Worm (Caenorhabditis elegans): Measurements from ENCODE around the gene gsto-3.
A peak's percentile ranks its signal among the peaks of the same experiment; 100 is the strongest.

Gene gsto-3

DNA sequence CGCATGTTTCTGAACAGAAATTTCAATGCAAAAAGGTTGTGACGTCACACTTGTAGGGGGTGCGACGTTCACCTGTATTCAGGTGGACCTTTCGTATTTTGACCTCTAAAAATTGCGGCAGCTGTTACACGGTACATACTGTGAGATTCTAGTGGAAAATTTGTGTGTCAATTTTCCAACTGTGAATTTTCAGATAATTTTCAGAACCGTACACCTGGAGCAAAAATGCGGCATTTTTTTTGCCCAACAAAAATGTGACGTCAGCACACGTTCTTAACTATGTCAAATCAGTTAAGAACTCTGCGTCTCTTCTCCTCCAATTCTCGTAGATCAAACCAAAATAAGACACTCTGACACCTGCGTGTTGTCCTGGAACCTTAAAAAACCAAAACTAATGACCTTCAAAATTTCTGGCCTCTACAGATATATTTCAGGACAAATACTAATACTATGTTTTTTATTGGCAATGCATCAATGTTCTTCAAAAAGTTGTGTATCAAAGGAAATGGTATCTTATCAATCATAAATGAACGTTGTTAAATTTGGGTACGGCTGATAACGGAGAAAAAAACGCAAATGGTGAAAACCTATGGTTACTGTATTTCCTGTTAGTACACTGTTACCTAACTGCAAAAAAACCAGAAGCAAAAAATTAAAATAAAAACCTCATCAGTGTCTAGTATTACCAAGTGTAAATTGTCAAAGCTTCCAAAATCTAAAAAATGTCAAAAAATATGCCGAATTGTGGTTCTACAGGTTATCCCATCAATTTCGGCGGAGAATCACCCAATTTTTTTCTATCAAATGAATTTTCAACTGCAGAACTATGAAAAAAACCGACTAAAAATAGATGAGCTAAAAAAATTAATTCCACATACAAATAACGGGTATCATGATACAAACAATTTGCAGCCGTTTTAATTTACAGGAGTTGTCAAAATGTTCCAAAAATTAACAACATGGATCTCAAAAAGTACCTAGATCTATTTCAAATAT lies 23.9 kb downstream of the gsto-3 start:
- TF ChIP-seq nhr-43 (tag; optimal IDR thresholded peaks at IDR 0.05; ENCODE audit: poor library complexity, severe bottlenecking) = peak; percentile 13
- no peak for TF ChIP-seq ztf-4 (tag; optimal IDR thresholded peaks at IDR 0.05)
- peak; percentile 84 for TF ChIP-seq elt-2 (tag; optimal IDR thresholded peaks at IDR 0.05)
- peak; percentile 15 for TF ChIP-seq pqm-1 (tag; optimal IDR thresholded peaks at IDR 0.05)
- TF ChIP-seq fkh-2 (tag; optimal IDR thresholded peaks at IDR 0.05) = no peak
- TF ChIP-seq ama-1 (optimal IDR thresholded peaks at IDR 0.05) = peak; percentile 57
- no peak for TF ChIP-seq mdl-1 (tag; optimal IDR thresholded peaks at IDR 0.05)
- no peak for TF ChIP-seq eor-1 (tag; optimal IDR thresholded peaks at IDR 0.05)
- no peak for TF ChIP-seq pha-4 (tag; optimal IDR thresholded peaks at IDR 0.05)
- TF ChIP-seq unc-62 (GFP tag; optimal IDR thresholded peaks at IDR 0.05) = no peak
- TF ChIP-seq aly-2 (tag; optimal IDR thresholded peaks at IDR 0.05) = peak; percentile 15
- TF ChIP-seq nhr-25 (tag; optimal IDR thresholded peaks at IDR 0.05) = peak; percentile 13

DNA sequence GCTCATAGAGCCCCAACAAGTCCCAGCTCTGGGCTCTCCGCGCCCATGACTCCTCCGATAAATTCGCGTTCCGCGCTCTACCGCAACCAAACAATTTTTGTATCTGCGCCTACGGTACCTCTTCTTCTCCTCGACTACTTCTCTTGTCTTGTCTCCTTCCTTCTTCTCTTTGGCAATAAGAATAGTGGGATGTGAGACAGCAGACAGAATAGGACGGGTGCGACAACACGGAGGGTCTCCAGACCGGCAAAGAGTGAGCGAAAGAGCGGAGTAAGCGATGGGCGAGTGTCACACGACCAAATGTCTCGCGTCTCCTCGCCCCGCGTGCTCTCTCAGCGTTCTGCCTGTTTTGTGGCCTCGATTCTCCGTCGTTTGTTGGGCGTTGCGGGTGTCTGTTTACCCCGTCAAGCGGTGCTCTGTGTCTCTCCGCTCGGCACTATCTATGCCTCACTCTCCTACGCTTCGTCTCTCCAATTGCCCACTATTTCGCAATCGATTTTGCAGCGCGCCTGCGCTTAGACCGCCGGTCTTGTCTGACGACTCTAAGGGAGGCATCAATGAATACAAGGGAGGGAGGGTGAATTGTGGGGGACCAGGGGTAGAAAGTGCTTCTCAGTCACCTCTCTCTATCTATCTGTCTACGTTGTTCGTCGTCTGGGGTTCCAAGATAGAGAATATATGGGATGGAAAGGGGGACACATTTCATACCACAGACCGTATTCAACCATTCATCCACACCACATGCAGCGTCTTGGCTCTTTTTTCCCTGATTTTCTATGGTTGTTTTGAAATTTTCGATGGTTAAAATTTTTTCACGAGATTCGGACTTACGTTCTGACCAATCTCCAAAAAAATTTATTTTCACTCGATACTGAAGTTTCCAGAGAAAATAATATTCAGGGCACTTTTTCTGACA lies 26.3 kb downstream of the gsto-3 start, which contains the start of gene gei-4:
TSS of gene gei-4 (minus strand) at position 256 of the 916 bp plus-strand sequence.
- no peak for TF ChIP-seq skn-1 (tag; optimal IDR thresholded peaks at IDR 0.05)
- TF ChIP-seq nhr-23 (tag; optimal IDR thresholded peaks at IDR 0.05) = peak; percentile 79
- no peak for TF ChIP-seq aly-2 (tag; optimal IDR thresholded peaks at IDR 0.05)
- TF ChIP-seq fkh-10 (GFP tag; optimal IDR thresholded peaks at IDR 0.05) = peak; percentile 50
- TF ChIP-seq fos-1 (tag; optimal IDR thresholded peaks at IDR 0.05) = no peak
- peak; percentile 82 for TF ChIP-seq jun-1 (tag; optimal IDR thresholded peaks at IDR 0.05)
- peak; percentile 100 for TF ChIP-seq hmg-11 (tag; optimal IDR thresholded peaks at IDR 0.05)
- TF ChIP-seq egl-5 (tag; optimal IDR thresholded peaks at IDR 0.05) = peak; percentile 82
- no peak for TF ChIP-seq sea-2 (GFP tag; optimal IDR thresholded peaks at IDR 0.05)
- TF ChIP-seq lin-15B (tag; optimal IDR thresholded peaks at IDR 0.05) = peak; percentile 57
- no peak for TF ChIP-seq nhr-237 (tag; optimal IDR thresholded peaks at IDR 0.05)
- peak; percentile 83 for TF ChIP-seq lsy-12 (tag; optimal IDR thresholded peaks at IDR 0.05)
- peak; percentile 71 for TF ChIP-seq elt-2 (tag; optimal IDR thresholded peaks at IDR 0.05)
- peak; percentile 20 for TF ChIP-seq nhr-77 (tag; optimal IDR thresholded peaks at IDR 0.05)
- TF ChIP-seq mdl-1 (tag; optimal IDR thresholded peaks at IDR 0.05) = peak; percentile 74
- peak; percentile 97 for TF ChIP-seq ceh-28 (tag; optimal IDR thresholded peaks at IDR 0.05)
- TF ChIP-seq ceh-16 (tag; optimal IDR thresholded peaks at IDR 0.05) = no peak
- no peak for TF ChIP-seq unc-39 (tag; optimal IDR thresholded peaks at IDR 0.05)
- TF ChIP-seq unc-62 (GFP tag; optimal IDR thresholded peaks at IDR 0.05) = peak; percentile 42
- TF ChIP-seq nhr-76 (tag; optimal IDR thresholded peaks at IDR 0.05) = no peak
- no peak for TF ChIP-seq daf-12 (tag; optimal IDR thresholded peaks at IDR 0.05)
- no peak for TF ChIP-seq elt-3 (tag; optimal IDR thresholded peaks at IDR 0.05)
- TF ChIP-seq nhr-11 (tag; optimal IDR thresholded peaks at IDR 0.05) = peak; percentile 59
- TF ChIP-seq nhr-12 (tag; optimal IDR thresholded peaks at IDR 0.05) = no peak
- TF ChIP-seq mml-1 (tag; optimal IDR thresholded peaks at IDR 0.05) = no peak
- peak; percentile 78 for TF ChIP-seq lin-39 (tag; optimal IDR thresholded peaks at IDR 0.05)
- TF ChIP-seq fkh-2 (tag; optimal IDR thresholded peaks at IDR 0.05) = peak; percentile 53
- TF ChIP-seq ceh-9 (tag; optimal IDR thresholded peaks at IDR 0.05) = no peak
- peak; percentile 22 for TF ChIP-seq pha-4 (tag; optimal IDR thresholded peaks at IDR 0.05)
- TF ChIP-seq nfya-1 (tag; optimal IDR thresholded peaks at IDR 0.05; ENCODE audit: insufficient read depth) = peak; percentile 80
- TF ChIP-seq nhr-43 (tag; optimal IDR thresholded peaks at IDR 0.05; ENCODE audit: poor library complexity, severe bottlenecking) = peak; percentile 74
- TF ChIP-seq zag-1 (tag; optimal IDR thresholded peaks at IDR 0.05) = no peak
- TF ChIP-seq nhr-28 (tag; optimal IDR thresholded peaks at IDR 0.05) = no peak
- no peak for TF ChIP-seq ZK546.5 (tag; optimal IDR thresholded peaks at IDR 0.05)
- TF ChIP-seq ama-1 (optimal IDR thresholded peaks at IDR 0.05) = peak; percentile 49
- TF ChIP-seq ceh-82 (tag; optimal IDR thresholded peaks at IDR 0.05) = peak; percentile 13
- TF ChIP-seq R02D3.7 (tag; optimal IDR thresholded peaks at IDR 0.05) = peak; percentile 48
- peak; percentile 85 for TF ChIP-seq nhr-25 (tag; optimal IDR thresholded peaks at IDR 0.05)
- no peak for TF ChIP-seq egl-27 (tag; optimal IDR thresholded peaks at IDR 0.05)
- TF ChIP-seq snpc-4 (tag; optimal IDR thresholded peaks at IDR 0.05) = peak; percentile 47
- TF ChIP-seq eor-1 (tag; optimal IDR thresholded peaks at IDR 0.05) = peak; percentile 61 to 67
- no peak for TF ChIP-seq nhr-67 (tag; optimal IDR thresholded peaks at IDR 0.05)
- TF ChIP-seq tbx-2 (tag; optimal IDR thresholded peaks at IDR 0.05) = peak; percentile 67
- TF ChIP-seq pqm-1 (tag; optimal IDR thresholded peaks at IDR 0.05) = peak; percentile 54
- no peak for TF ChIP-seq ztf-4 (tag; optimal IDR thresholded peaks at IDR 0.05)
- TF ChIP-seq ztf-11 (tag; optimal IDR thresholded peaks at IDR 0.05) = no peak

Measured in whole organism, L3 larva.